Fruit fly (Drosophila melanogaster) whole organism, pupa: Measurements from ENCODE around the gene Tsc1.

Experiments used
- CG10348 ChIP-seq: fragments of 200-800 bp; sonication (Bioruptor generic); IDR thresholded peaks from 2 replicates; pipeline ENCODE4 v1.3.6; 2022; ENCODE audit warnings: missing biosample characterization, missing genetic modification characterization
- CG12605 ChIP-seq: fragments of 200-800 bp; sonication (Bioruptor generic); IDR thresholded peaks from 2 replicates; pipeline ENCODE4 v1.3.6; 2022; ENCODE audit warnings: missing biosample characterization, missing genetic modification characterization
- CG13204 ChIP-seq: fragments of 200-800 bp; sonication (Bioruptor generic); optimal IDR thresholded peaks from 2 replicates; lab custom pipeline; 2018; ENCODE audit warnings: missing biosample characterization, mild to moderate bottlenecking, missing genetic modification characterization, moderate library complexity
- CG14655 ChIP-seq: fragments of 200-800 bp; sonication (Bioruptor generic); optimal IDR thresholded peaks from 3 replicates; lab custom pipeline; 2017; ENCODE audit warnings: mild to moderate bottlenecking, missing biosample characterization, missing genetic modification reagents, missing genetic modification characterization
- CG15710 ChIP-seq: fragments of 200-800 bp; sonication (Bioruptor generic); optimal IDR thresholded peaks from 2 replicates; lab custom pipeline; 2018; ENCODE audit warnings: missing biosample characterization, mild to moderate bottlenecking, missing genetic modification characterization, moderate library complexity
- CG17806 ChIP-seq: fragments of 200-800 bp; sonication (Bioruptor generic); optimal IDR thresholded peaks from 2 replicates; lab custom pipeline; 2018; ENCODE audit warnings: missing biosample characterization, mild to moderate bottlenecking, missing genetic modification characterization, moderate library complexity
- CG32121 ChIP-seq: fragments of 200-800 bp; sonication (Bioruptor generic); IDR thresholded peaks from 2 replicates; pipeline ENCODE4 v1.3.6; 2022; ENCODE audit warnings: missing biosample characterization, missing genetic modification characterization
- CG34367 ChIP-seq: fragments of 200-800 bp; sonication (Bioruptor generic); optimal IDR thresholded peaks from 2 replicates; lab custom pipeline; 2018; ENCODE audit warnings: missing biosample characterization, mild to moderate bottlenecking, missing genetic modification characterization
- CG4496 ChIP-seq: fragments of 200-800 bp; sonication (Bioruptor generic); IDR thresholded peaks from 3 replicates; pipeline ENCODE4 v1.3.6; 2022; ENCODE audit warnings: missing biosample characterization, missing genetic modification characterization
- CG8159 ChIP-seq: fragments of 200-800 bp; sonication (Bioruptor generic); optimal IDR thresholded peaks from 3 replicates; lab custom pipeline; 2018; ENCODE audit warnings: missing biosample characterization, mild to moderate bottlenecking, missing genetic modification characterization, moderate library complexity
- CG8301 ChIP-seq: fragments of 200-800 bp; sonication (Bioruptor generic); optimal IDR thresholded peaks from 2 replicates; lab custom pipeline; 2018; ENCODE audit warnings: missing biosample characterization, mild to moderate bottlenecking, missing genetic modification characterization
- CG9948 ChIP-seq: fragments of 200-800 bp; sonication (Bioruptor generic); optimal IDR thresholded peaks from 2 replicates; lab custom pipeline; 2018; ENCODE audit warnings: missing biosample characterization, mild to moderate bottlenecking, missing genetic modification characterization, moderate library complexity
- D1 ChIP-seq: fragments of 200-800 bp; sonication (Bioruptor generic); optimal IDR thresholded peaks from 2 replicates; lab custom pipeline; 2018; ENCODE audit warnings: missing biosample characterization, mild to moderate bottlenecking, missing genetic modification characterization, moderate library complexity
- EcR ChIP-seq: fragments of 200-800 bp; sonication (Bioruptor generic); optimal IDR thresholded peaks from 3 replicates; lab custom pipeline; 2019; ENCODE audit warnings: missing biosample characterization, missing genetic modification characterization, mild to moderate bottlenecking, moderate library complexity, missing genetic modification reagents
- Ets98B ChIP-seq: fragments of 200-800 bp; sonication (Bioruptor generic); IDR thresholded peaks from 2 replicates; pipeline ENCODE4 v1.3.6; 2022; ENCODE audit warnings: missing biosample characterization, missing genetic modification characterization
- Pif1A ChIP-seq: fragments of 200-800 bp; sonication (Bioruptor generic); optimal IDR thresholded peaks from 3 replicates; lab custom pipeline; 2016; ENCODE audit warnings: missing biosample characterization, missing genetic modification characterization
- Pif1B ChIP-seq: fragments of 200-800 bp; sonication (Bioruptor generic); optimal IDR thresholded peaks from 3 replicates; lab custom pipeline; 2016; ENCODE audit warnings: missing biosample characterization, missing genetic modification characterization
- Snoo ChIP-seq: fragments of 200-800 bp; sonication (Bioruptor generic); optimal IDR thresholded peaks from 3 replicates; lab custom pipeline; 2017; ENCODE audit warnings: missing biosample characterization, mild to moderate bottlenecking, missing genetic modification characterization, inconsistent platforms
- fd96Ca ChIP-seq: fragments of 200-800 bp; sonication (Bioruptor generic); IDR thresholded peaks from 3 replicates; pipeline ENCODE4 v1.3.6; 2022; ENCODE audit warnings: missing biosample characterization, missing genetic modification characterization
- gl ChIP-seq: fragments of 200-800 bp; sonication (Bioruptor generic); optimal IDR thresholded peaks from 2 replicates; lab custom pipeline; 2018; ENCODE audit warnings: missing biosample characterization, mild to moderate bottlenecking, missing genetic modification characterization
- rn ChIP-seq: fragments of 200-800 bp; sonication (Bioruptor generic); IDR thresholded peaks from 2 replicates; pipeline ENCODE4 v1.3.6; 2022; ENCODE audit warnings: missing biosample characterization, missing genetic modification characterization

Gene Tsc1

DNA sequence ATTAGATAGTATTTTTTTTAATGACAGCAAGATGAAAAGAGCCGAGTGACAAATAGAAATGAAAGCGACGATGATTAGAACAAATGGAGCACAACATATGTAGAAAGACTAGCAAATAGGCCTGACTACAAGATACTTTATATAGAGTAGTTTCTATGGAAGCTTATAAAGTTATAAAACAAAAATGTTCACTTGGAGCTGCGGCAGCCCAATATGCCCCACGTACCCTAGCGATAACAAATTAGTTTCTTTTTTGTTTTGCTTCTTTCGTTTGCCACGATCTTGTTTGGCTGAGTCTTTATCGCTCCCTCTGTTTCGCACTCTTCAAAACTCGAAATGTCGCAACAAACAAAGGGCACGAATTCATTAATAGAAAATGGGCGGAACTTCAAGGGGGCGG lies 29.4 kb upstream of the Tsc1 start:
- TF ChIP-seq gl (tag; lab: Kevin White, UChicago) = no peak
- TF ChIP-seq CG17806 (tag; lab: Kevin White, UChicago) = no peak
- no peak for TF ChIP-seq rn (GFP tag; lab: Robert Waterston, UW)
- no peak for TF ChIP-seq CG14655 (GFP tag; lab: Kevin White, UChicago)
- no peak for TF ChIP-seq CG8301
- no peak for TF ChIP-seq CG13204 (GFP tag; lab: Kevin White, UChicago)
- TF ChIP-seq CG10348 (GFP tag; lab: Robert Waterston, UW) = no peak
- no peak for TF ChIP-seq CG4496 (GFP tag; lab: Robert Waterston, UW)
- no peak for TF ChIP-seq CG15710
- TF ChIP-seq, all 21 proteins: peak for 0

DNA sequence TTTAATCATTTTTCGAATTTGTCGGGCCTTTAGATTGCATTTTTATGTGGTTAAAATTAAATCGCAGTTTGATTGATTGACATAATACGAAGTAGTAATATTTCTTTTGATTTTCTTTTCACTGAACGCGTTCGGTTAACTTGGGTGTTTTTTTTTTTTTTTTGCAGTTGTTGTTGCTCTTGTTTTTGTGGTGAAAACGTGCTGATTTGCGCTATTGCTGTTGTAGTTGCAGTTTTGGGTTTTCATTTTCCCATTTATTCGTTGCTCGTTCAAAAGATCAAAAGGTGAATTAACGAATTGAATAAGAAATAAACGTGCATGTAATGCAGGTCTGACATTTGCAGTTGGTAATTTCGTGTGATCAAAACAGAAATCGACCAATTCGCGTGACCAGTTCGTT lies 28.7 kb upstream of the Tsc1 start:
- TF ChIP-seq gl (tag; lab: Kevin White, UChicago) = no peak
- TF ChIP-seq CG10348 (GFP tag; lab: Robert Waterston, UW) = no peak

DNA sequence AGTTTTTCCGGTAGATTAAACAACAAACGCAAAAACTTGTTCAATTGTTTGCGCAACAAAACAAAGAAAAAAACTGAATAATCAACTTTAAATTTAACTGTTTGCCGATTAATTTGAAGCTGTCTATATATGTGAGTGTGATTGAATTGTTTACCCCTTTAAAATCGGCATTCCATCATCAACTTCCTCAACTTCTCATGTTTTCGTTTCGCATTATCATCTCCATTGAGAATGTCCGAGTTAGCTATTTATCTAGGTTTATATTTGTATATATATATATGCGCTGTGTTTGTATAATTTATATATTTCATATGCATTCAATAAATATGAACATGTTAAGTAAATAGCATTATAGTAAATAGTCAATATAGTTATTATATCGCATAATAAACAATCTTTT lies 27.7 kb upstream of the Tsc1 start:
- TF ChIP-seq CG32121 (GFP tag; lab: Robert Waterston, UW) (no peak), CG9948 (no peak), Pif1A (no peak), CG4496 (GFP tag; lab: Robert Waterston, UW) (no peak), CG34367 (no peak), CG15710 (no peak), CG8301 (no peak), D1 (tag; lab: Kevin White, UChicago) (no peak), CG17806 (tag; lab: Kevin White, UChicago) (no peak), CG14655 (GFP tag; lab: Kevin White, UChicago) (no peak), Pif1B (GFP tag; lab: Kevin White, UChicago) (no peak), EcR (GFP tag; lab: Kevin White, UChicago) (no peak), CG10348 (GFP tag; lab: Robert Waterston, UW) (no peak), rn (GFP tag; lab: Robert Waterston, UW) (no peak), Snoo (tag; lab: Kevin White, UChicago) (no peak)
- TF ChIP-seq, all 21 proteins: peak for 0

DNA sequence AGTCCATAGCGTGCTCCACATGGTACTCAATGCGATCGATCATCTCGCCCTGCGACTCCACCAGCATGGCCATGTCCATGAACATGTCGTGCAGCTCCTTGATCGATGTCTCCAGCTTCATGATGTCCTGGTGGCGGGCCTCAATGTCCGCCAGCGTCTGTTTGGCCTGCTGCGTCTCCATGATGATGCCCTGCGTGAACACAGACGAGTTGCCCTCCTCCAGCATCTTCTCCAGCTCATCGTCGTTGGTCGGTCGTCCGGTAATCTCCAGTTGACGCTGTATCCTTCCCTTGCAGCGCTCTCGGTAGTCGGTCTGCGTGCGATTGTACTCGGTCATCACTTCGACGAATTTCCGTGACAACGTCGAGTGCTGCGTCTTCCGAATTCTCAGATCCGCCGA lies 26.4 kb upstream of the Tsc1 start:
- TF ChIP-seq CG8159 (tag; lab: Kevin White, UChicago) (no peak), CG15710 (no peak), Pif1B (GFP tag; lab: Kevin White, UChicago) (no peak), CG13204 (GFP tag; lab: Kevin White, UChicago) (no peak)
- TF ChIP-seq, all 21 proteins: peak for 0

DNA sequence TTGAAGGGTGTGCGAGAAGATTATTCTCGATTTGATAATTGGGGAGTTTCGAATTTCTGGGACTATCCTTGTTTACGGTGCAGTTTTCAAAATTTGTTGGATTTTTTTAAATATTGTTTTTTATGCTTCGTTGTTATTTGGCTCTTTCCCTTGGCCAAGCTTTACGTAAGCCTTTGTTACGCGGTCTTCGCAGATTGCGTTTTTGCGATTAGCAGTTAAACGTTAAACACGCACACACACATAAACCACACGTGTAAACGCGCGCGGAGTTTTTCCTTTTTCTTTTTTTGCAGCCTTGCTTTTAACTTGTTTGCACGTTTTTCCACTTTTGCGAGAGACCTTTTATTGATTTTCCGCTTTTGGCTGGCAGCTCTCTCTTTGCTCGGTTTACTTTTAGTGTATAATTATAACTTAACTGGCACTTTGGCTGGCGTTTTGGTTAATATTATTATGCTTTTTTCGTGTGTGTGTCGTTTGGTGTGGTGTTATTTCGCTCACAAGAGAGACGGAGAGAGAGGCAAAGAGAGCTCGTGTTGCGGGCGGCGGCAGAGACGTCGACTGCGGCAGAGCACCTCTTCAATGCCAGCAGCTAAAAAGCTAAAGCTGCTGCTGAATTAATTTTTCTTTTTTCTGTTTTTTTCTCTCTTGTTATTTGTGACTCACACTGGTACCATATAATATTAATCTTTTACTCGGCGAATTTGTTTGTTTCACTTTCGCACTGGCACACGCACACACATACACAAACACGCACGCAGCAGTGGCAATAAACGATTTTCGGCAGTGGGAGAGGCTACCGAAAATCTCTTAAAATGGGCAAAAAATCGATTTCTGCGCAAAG lies 25.4 kb upstream of the Tsc1 start:
- TF ChIP-seq CG8301 (peak; percentile 3), CG13204 (GFP tag; lab: Kevin White, UChicago) (no peak)

DNA sequence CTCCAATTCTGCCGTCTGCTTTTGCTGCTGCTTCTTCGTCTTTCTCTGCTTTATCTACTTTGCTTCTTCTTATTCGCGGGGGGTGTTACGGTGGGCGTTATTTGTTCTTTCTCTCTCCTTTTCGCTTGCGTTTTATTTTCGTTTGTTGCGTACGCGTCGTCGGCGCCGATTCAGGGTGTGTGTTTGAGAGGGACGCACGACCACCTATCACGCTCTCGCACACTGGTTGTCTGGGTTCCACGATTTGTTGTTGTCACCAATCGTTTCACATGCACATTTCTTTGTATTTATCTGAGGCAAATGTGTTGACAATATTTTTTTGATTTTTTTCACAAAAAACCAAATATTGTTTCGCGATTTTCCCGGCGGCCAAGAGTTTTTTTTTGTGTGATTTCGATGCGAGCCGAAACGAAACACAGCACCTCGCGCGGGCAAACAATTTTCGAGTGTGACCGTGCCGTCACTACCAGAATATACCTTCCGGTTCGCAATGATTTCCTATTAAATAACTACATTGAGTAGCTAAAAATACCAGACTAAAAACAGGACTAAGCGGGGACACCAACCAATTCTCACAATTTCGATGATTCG lies 24.7 kb upstream of the Tsc1 start, which contains the start of gene Syx1A:
TSS of gene Syx1A (minus strand) at position 452 of the 591 bp plus-strand sequence.
- TF ChIP-seq D1 (tag; lab: Kevin White, UChicago) = peak; percentile 75
- no peak for TF ChIP-seq CG15710
- no peak for TF ChIP-seq CG13204 (GFP tag; lab: Kevin White, UChicago)
- no peak for TF ChIP-seq CG9948
- no peak for TF ChIP-seq gl (tag; lab: Kevin White, UChicago)
- TF ChIP-seq Pif1B (GFP tag; lab: Kevin White, UChicago) = no peak
- peak; percentile 15 for TF ChIP-seq EcR (GFP tag; lab: Kevin White, UChicago)
- TF ChIP-seq Pif1A = no peak
- TF ChIP-seq CG17806 (tag; lab: Kevin White, UChicago) = no peak
- TF ChIP-seq fd96Ca (GFP tag; lab: Robert Waterston, UW) = no peak
- no peak for TF ChIP-seq Ets98B (GFP tag; lab: Robert Waterston, UW)
- TF ChIP-seq Snoo (tag; lab: Kevin White, UChicago) = peak; percentile 22
- TF ChIP-seq CG32121 (GFP tag; lab: Robert Waterston, UW) = no peak
- TF ChIP-seq CG8159 (tag; lab: Kevin White, UChicago) = peak; percentile 12
- peak; percentile 10 for TF ChIP-seq CG34367
- TF ChIP-seq, all 21 proteins: peak for 5

DNA sequence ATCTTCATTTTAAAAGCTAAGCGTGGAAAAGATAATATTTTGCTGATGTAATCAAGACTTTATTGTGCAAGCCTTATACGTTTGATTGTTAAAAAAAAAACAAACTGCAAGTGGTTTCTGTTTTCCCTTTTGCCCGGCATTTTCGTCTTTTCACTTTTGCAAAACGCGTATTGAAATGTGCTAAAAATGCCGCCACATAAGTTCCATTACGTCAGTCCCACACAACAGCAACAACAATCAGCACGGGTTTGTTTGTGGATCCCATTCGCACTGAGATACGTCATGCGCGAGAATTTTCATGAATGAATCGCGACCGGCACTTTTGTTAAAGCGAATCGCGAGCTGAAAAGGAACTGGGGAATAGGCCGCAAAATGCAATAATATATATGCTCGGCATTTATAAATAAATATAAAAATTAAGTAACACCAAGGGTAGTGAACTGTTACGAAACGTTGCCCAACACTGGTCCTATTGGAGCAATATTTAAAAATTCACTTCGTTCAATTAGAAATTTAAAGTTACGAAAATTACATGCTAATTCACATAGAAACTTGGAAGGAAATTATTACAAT lies 24.0 kb upstream of the Tsc1 start:
- TF ChIP-seq CG14655 (GFP tag; lab: Kevin White, UChicago) (peak; percentile 17), CG13204 (GFP tag; lab: Kevin White, UChicago) (no peak), rn (GFP tag; lab: Robert Waterston, UW) (no peak), CG8301 (peak; percentile 46), CG12605 (no peak), CG17806 (tag; lab: Kevin White, UChicago) (peak; percentile 41), Snoo (tag; lab: Kevin White, UChicago) (peak; percentile 47), fd96Ca (GFP tag; lab: Robert Waterston, UW) (no peak), CG9948 (no peak), Pif1A (peak; percentile 79), Pif1B (GFP tag; lab: Kevin White, UChicago) (peak; percentile 82), D1 (tag; lab: Kevin White, UChicago) (no peak), CG10348 (GFP tag; lab: Robert Waterston, UW) (no peak), CG4496 (GFP tag; lab: Robert Waterston, UW) (no peak), gl (tag; lab: Kevin White, UChicago) (no peak), CG15710 (peak; percentile 1), Ets98B (GFP tag; lab: Robert Waterston, UW) (no peak), CG8159 (tag; lab: Kevin White, UChicago) (peak; percentile 10), CG34367 (peak; percentile 5), EcR (GFP tag; lab: Kevin White, UChicago) (peak; percentile 94), CG32121 (GFP tag; lab: Robert Waterston, UW) (no peak)
